Worm (Caenorhabditis elegans): Measurements from ENCODE around the gene Y116F11B.6.

Gene Y116F11B.6

DNA sequence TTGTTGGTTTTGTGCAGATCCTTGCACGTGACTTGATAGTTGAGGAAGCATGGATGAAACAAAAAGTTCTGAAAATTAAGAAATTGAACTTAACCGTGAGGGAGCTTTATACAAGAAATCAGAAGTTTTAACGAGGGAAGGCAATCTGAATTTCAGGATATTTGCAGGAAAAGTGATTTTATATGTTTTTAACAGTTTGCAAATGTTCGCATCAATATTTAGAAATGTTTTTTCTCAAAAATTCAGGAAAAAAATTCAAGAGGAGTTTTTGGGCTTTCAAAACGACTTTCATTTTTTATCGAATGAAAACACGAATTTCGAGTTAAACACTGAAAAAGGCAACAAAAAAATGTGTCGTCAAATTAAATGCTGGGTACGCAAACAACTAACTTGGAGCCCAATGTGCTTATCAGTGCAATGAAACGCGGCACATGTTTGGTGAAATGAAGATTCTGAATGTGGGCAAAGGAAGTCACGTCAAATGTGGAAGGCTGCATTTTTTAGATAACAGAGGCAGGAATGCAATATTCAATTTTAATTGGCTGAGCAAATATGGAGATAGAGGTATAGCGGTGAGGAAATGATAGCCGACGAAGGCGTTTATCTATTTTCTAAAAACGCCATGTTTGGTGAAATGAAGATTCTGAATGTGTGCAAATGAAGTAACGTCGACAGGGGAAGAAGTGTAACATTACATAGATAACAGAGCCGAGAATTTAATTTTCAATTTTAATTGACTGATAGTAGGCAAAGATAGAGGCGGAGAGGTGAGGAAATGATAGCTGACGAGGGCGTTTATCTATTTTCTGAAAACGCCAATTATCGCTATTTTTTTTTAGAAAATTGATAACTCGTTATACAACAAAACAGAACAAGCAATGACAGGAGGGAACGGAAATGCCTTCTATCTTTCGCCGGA lies at the start of gene Y116F11B.6:
Gene Y116F11B.6 (minus strand): TSS at position 51 of the 919 bp plus-strand sequence.
- TF ChIP-seq aly-2 (tag; optimal IDR thresholded peaks at IDR 0.05) (no peak), R02D3.7 (tag; optimal IDR thresholded peaks at IDR 0.05) (no peak), elt-1 (tag; optimal IDR thresholded peaks at IDR 0.05) (no peak), fkh-2 (tag; optimal IDR thresholded peaks at IDR 0.05) (no peak), fos-1 (tag; optimal IDR thresholded peaks at IDR 0.05) (no peak), elt-2 (tag; optimal IDR thresholded peaks at IDR 0.05) (peak; percentile 98)

- TF ChIP-seq nhr-237 (tag; optimal IDR thresholded peaks at IDR 0.05) (no peak), fkh-10 (GFP tag; optimal IDR thresholded peaks at IDR 0.05) (no peak), nfya-1 (tag; optimal IDR thresholded peaks at IDR 0.05; ENCODE audit: insufficient read depth) (no peak), nhr-12 (tag; optimal IDR thresholded peaks at IDR 0.05) (no peak), aly-2 (tag; optimal IDR thresholded peaks at IDR 0.05) (no peak), ZK546.5 (tag; optimal IDR thresholded peaks at IDR 0.05) (no peak), nhr-77 (tag; optimal IDR thresholded peaks at IDR 0.05) (no peak), ztf-4 (tag; optimal IDR thresholded peaks at IDR 0.05) (no peak), nhr-76 (tag; optimal IDR thresholded peaks at IDR 0.05) (no peak), nhr-11 (tag; optimal IDR thresholded peaks at IDR 0.05) (no peak), ceh-16 (tag; optimal IDR thresholded peaks at IDR 0.05) (no peak), ama-1 (optimal IDR thresholded peaks at IDR 0.05) (no peak), fos-1 (tag; optimal IDR thresholded peaks at IDR 0.05) (no peak), egl-5 (tag; optimal IDR thresholded peaks at IDR 0.05) (no peak)
Observed at ce11 chrV:19895250-19895649, 49.5 kb upstream of the Y116F11B.6 start, which contains the start of gene gly-4. gly-4 (minus strand) TSS chrV:19895350.

DNA sequence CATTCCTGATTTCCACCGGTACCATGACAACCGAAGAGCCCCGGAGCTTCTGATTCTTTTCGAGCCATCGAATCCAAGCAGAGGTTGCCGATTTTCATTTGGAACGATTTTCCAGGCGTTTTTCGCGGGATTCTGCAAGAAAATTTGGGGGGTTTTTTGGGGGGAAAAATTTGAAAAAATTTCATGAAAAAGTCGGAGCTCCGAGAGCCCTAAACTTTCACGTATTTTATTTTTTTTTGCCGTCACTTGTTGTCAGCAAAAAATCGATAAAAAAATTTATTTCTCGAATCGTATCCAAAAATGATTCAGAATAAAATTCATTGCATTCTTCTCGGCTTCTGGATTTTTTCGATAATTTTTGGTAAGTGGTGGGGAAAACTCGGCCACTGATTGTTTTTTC lies 37.1 kb upstream of the Y116F11B.6 start, which contains the start of gene Y116F11B.13:
Gene Y116F11B.13 (plus strand): TSS at position 301 of the 400 bp plus-strand sequence.
- TF ChIP-seq nhr-12 (tag; optimal IDR thresholded peaks at IDR 0.05): no peak
- TF ChIP-seq nhr-23 (tag; optimal IDR thresholded peaks at IDR 0.05): no peak
- no peak for TF ChIP-seq sea-2 (GFP tag; optimal IDR thresholded peaks at IDR 0.05)
- no peak for TF ChIP-seq pqm-1 (tag; optimal IDR thresholded peaks at IDR 0.05)
- no peak for TF ChIP-seq zag-1 (tag; optimal IDR thresholded peaks at IDR 0.05)
- no peak for TF ChIP-seq egl-27 (tag; optimal IDR thresholded peaks at IDR 0.05)
- no peak for TF ChIP-seq eor-1 (tag; optimal IDR thresholded peaks at IDR 0.05)

- TF ChIP-seq lin-39 (tag; optimal IDR thresholded peaks at IDR 0.05): no peak
- no peak for TF ChIP-seq unc-39 (tag; optimal IDR thresholded peaks at IDR 0.05)
- TF ChIP-seq skn-1 (tag; optimal IDR thresholded peaks at IDR 0.05): no peak
- no peak for TF ChIP-seq R02D3.7 (tag; optimal IDR thresholded peaks at IDR 0.05)
- TF ChIP-seq nhr-76 (tag; optimal IDR thresholded peaks at IDR 0.05): no peak
- TF ChIP-seq lsy-12 (tag; optimal IDR thresholded peaks at IDR 0.05): no peak
- TF ChIP-seq ceh-16 (tag; optimal IDR thresholded peaks at IDR 0.05): no peak
- TF ChIP-seq egl-27 (tag; optimal IDR thresholded peaks at IDR 0.05): no peak
- TF ChIP-seq daf-12 (tag; optimal IDR thresholded peaks at IDR 0.05): no peak
- no peak for TF ChIP-seq unc-62 (GFP tag; optimal IDR thresholded peaks at IDR 0.05)
- TF ChIP-seq nhr-77 (tag; optimal IDR thresholded peaks at IDR 0.05): no peak
- no peak for TF ChIP-seq ceh-9 (tag; optimal IDR thresholded peaks at IDR 0.05)
- no peak for TF ChIP-seq hmg-11 (tag; optimal IDR thresholded peaks at IDR 0.05)
Observed at ce11 chrV:19867883-19868282, 22.1 kb upstream of the Y116F11B.6 start, which contains the start of gene Y116F11B.9. Y116F11B.9 (minus strand) TSS chrV:19867983.

DNA sequence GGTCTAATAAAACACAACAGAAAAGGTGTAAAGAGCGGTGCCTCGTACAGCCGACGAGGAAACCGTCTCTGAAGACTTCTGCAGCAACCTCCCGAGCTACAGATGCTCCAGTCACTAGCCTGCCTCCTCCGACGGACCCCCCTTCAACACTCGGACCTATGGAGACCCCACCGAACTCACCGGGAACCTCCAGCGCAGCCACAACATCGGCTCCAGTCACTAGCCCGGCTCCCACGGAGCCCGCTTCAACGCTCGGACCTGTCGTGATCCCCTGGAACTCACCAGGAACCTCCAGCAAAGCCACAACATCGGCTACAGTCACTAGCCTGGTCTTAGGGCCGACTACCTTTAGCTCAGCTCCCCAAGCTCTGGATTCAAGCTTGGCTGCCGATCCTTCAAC lies 14.4 kb upstream of the Y116F11B.6 start:
- TF ChIP-seq unc-62 (GFP tag; optimal IDR thresholded peaks at IDR 0.05): no peak

DNA sequence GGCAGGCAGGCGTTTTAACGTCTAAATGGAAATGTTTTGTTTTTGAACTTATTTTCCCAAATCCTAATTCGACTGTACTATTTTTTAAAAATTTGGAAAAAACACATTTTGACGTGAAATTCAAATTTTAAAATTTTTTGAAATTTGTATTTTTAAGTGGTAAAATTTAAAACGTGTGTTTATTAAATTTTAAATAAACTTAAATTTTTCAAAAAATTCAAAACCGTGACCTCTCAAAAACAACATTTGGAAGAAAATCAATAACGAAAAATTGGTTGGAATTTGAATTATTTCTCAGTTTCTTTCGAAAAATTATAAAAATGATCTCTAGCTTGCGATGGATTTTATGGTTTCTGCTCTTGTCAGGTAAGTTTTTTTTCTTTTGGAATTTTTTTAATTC lies 11.6 kb upstream of the Y116F11B.6 start, which contains the start of gene Y116F11B.8:
Gene Y116F11B.8 (plus strand): TSS at position 301 of the 400 bp plus-strand sequence.
- TF ChIP-seq aly-2 (tag; optimal IDR thresholded peaks at IDR 0.05): no peak
